Worm (Caenorhabditis elegans): ENCODE measurements around the gene arrd-2.

- TF ChIP-seq ceh-45 (GFP tag; IDR thresholded peaks at IDR 0.05) (no peak), ref-2 (tag; optimal IDR thresholded peaks at IDR 0.05) (no peak), C38D4.7 (GFP tag; optimal IDR thresholded peaks at IDR 0.05) (no peak), nhr-11 (tag; optimal IDR thresholded peaks at IDR 0.05) (no peak), ama-1 (optimal IDR thresholded peaks at IDR 0.05) (no peak), npax-4 (tag; optimal IDR thresholded peaks at IDR 0.05) (no peak)
Measured at ce11 chrII:9372991-9373390, 34.6 kb upstream of the arrd-2 start, which contains the start of gene C06C3.4.
